Worm (Caenorhabditis elegans) whole organism, young adult: ENCODE measurements around the gene memo-1.
A peak's percentile ranks its signal among the peaks of the same experiment; 100 is the strongest.

ENCODE experiments used
- B0261.1 ChIP-seq: sonication (generic microtip); optimal IDR thresholded peaks from 2 replicates; lab custom pipeline; 2016; ENCODE audit warnings: mild to moderate bottlenecking, missing genetic modification characterization, moderate library complexity, missing compliant biosample characterization
- D2030.7 ChIP-seq: fragments of 200-800 bp; sonication (Bioruptor generic); IDR thresholded peaks from 2 replicates; pipeline ENCODE4 v1.3.6; 2022; ENCODE audit warnings: missing genetic modification reagents, missing genetic modification characterization, missing compliant biosample characterization
- F23B12.7 ChIP-seq: sonication (generic microtip); optimal IDR thresholded peaks from 2 replicates; lab custom pipeline; 2017; ENCODE audit warnings: missing genetic modification characterization, mild to moderate bottlenecking, missing compliant biosample characterization, antibody characterized with exemption, moderate library complexity; ENCODE audit not compliant: insufficient read depth
- F33H1.4 ChIP-seq: fragments of 200-800 bp; sonication (Bioruptor generic); IDR thresholded peaks from 2 replicates; pipeline ENCODE4 v1.3.6; 2022; ENCODE audit warnings: missing genetic modification reagents, missing genetic modification characterization, missing compliant biosample characterization
- F39B2.1 ChIP-seq: fragments of 200-800 bp; sonication (Bioruptor generic); IDR thresholded peaks from 2 replicates; pipeline ENCODE4 v1.3.6; 2022; ENCODE audit warnings: missing genetic modification reagents, missing genetic modification characterization, missing compliant biosample characterization
- F55B11.4 ChIP-seq: sonication (generic microtip); optimal IDR thresholded peaks from 2 replicates; lab custom pipeline; 2016; ENCODE audit warnings: missing compliant biosample characterization, missing genetic modification characterization, borderline replicate concordance; ENCODE audit not compliant: insufficient read depth
- Y53G8AR.9 ChIP-seq: fragments of 200-800 bp; sonication (Bioruptor generic); conservative IDR thresholded peaks from 2 replicates; pipeline ENCODE4 v1.3.6; 2022; ENCODE audit warnings: missing genetic modification reagents, missing genetic modification characterization, missing compliant biosample characterization
- Y56A3A.18 ChIP-seq: fragments of 200-800 bp; sonication (Bioruptor generic); IDR thresholded peaks from 2 replicates; pipeline ENCODE4 v1.3.6; 2022; ENCODE audit warnings: missing genetic modification reagents, missing genetic modification characterization, missing compliant biosample characterization
- Y67H2A.10 ChIP-seq: fragments of 200-800 bp; sonication (Bioruptor generic); conservative IDR thresholded peaks from 2 replicates; pipeline ENCODE4 v1.3.6; 2022; ENCODE audit warnings: missing genetic modification reagents, missing genetic modification characterization, missing compliant biosample characterization
- Y79H2A.3 ChIP-seq: fragments of 200-800 bp; sonication (Bioruptor generic); conservative IDR thresholded peaks from 2 replicates; pipeline ENCODE4 v1.3.6; 2022; ENCODE audit warnings: missing genetic modification reagents, missing genetic modification characterization, missing compliant biosample characterization
- Y95B8A.8 ChIP-seq: fragments of 200-800 bp; sonication (Bioruptor generic); IDR thresholded peaks from 2 replicates; pipeline ENCODE4 v1.3.6; 2022; ENCODE audit warnings: missing genetic modification reagents, missing genetic modification characterization, missing compliant biosample characterization
- aptf-2 ChIP-seq: fragments of 200-800 bp; sonication (Bioruptor generic); conservative IDR thresholded peaks from 2 replicates; pipeline ENCODE4 v1.3.6; 2022; ENCODE audit warnings: missing genetic modification reagents, missing genetic modification characterization, missing compliant biosample characterization
- aptf-3 ChIP-seq: fragments of 200-800 bp; sonication (Bioruptor generic); IDR thresholded peaks from 2 replicates; pipeline ENCODE4 v1.3.6; 2022; ENCODE audit warnings: missing genetic modification characterization, missing compliant biosample characterization
- atf-7 ChIP-seq: sonication (generic microtip); optimal IDR thresholded peaks from 2 replicates; lab custom pipeline; 2017; ENCODE audit warnings: mild to moderate bottlenecking, missing genetic modification characterization, missing compliant biosample characterization
- attf-5 ChIP-seq: fragments of 200-800 bp; sonication (Bioruptor generic); optimal IDR thresholded peaks from 2 replicates; lab custom pipeline; 2018; ENCODE audit warnings: mild to moderate bottlenecking, missing genetic modification characterization, missing compliant biosample characterization
- cebp-2 ChIP-seq: fragments of 200-800 bp; sonication (Bioruptor generic); IDR thresholded peaks from 2 replicates; pipeline ENCODE4 v1.3.6; 2022; ENCODE audit warnings: missing genetic modification characterization, missing compliant biosample characterization
- dpff-1 ChIP-seq: sonication (generic microtip); optimal IDR thresholded peaks from 2 replicates; lab custom pipeline; 2017; ENCODE audit warnings: mild to moderate bottlenecking, missing genetic modification characterization, missing compliant biosample characterization
- ets-4 ChIP-seq: fragments of 200-800 bp; sonication (Bioruptor generic); optimal IDR thresholded peaks from 2 replicates; lab custom pipeline; 2018; ENCODE audit warnings: mild to moderate bottlenecking, missing genetic modification characterization, missing compliant biosample characterization
- fkh-3 ChIP-seq: sonication (generic microtip); optimal IDR thresholded peaks from 2 replicates; lab custom pipeline; 2016; ENCODE audit warnings: mild to moderate bottlenecking, missing genetic modification characterization, missing compliant biosample characterization
- hmg-1.2 ChIP-seq: fragments of 200-800 bp; sonication (Bioruptor generic); IDR thresholded peaks from 2 replicates; pipeline ENCODE4 v1.3.6; 2022; ENCODE audit warnings: missing genetic modification reagents, missing genetic modification characterization, missing compliant biosample characterization
- hrde-1 ChIP-seq: sonication (generic microtip); optimal IDR thresholded peaks from 2 replicates; lab custom pipeline; 2016; ENCODE audit warnings: missing genetic modification characterization, mild to moderate bottlenecking, missing compliant biosample characterization, moderate library complexity, missing genotype, missing genetic modification reagents, borderline replicate concordance
- hsf-1 ChIP-seq: fragments of 200-800 bp; sonication (Bioruptor generic); IDR thresholded peaks from 2 replicates; pipeline ENCODE4 v1.3.6; 2022; ENCODE audit warnings: missing genetic modification reagents, missing genetic modification characterization, missing compliant biosample characterization
- let-607 ChIP-seq, 2 experiments: fragments of 200-800 bp in 1 of 2; sonication (Bioruptor generic) in 1 of 2; sonication (generic microtip) in 1 of 2; optimal IDR thresholded peaks; 2 replicates each; lab custom pipeline; 2016 to 2018; ENCODE audit warnings: mild to moderate bottlenecking in 2 of 2, missing compliant biosample characterization in 2 of 2, missing genetic modification characterization in 2 of 2, moderate library complexity in 2 of 2, missing genotype in 1 of 2
- lin-54 ChIP-seq: fragments of 200-800 bp; sonication (Bioruptor generic); optimal IDR thresholded peaks from 2 replicates; lab custom pipeline; 2018; ENCODE audit warnings: mild to moderate bottlenecking, missing genetic modification characterization, missing compliant biosample characterization
- lsl-1 ChIP-seq: fragments of 200-800 bp; sonication (Bioruptor generic); optimal IDR thresholded peaks from 2 replicates; lab custom pipeline; 2018; ENCODE audit warnings: mild to moderate bottlenecking, missing genetic modification characterization, moderate library complexity, missing compliant biosample characterization
- madf-6 ChIP-seq: fragments of 200-800 bp; sonication (Bioruptor generic); IDR thresholded peaks from 2 replicates; pipeline ENCODE4 v1.3.6; 2022; ENCODE audit warnings: missing genetic modification reagents, missing genetic modification characterization, missing compliant biosample characterization
- madf-8 ChIP-seq: fragments of 200-800 bp; sonication (Bioruptor generic); conservative IDR thresholded peaks from 2 replicates; pipeline ENCODE4 v1.3.6; 2022; ENCODE audit warnings: missing genetic modification reagents, missing genetic modification characterization, missing compliant biosample characterization
- mcd-1 ChIP-seq: fragments of 200-800 bp; sonication (Bioruptor generic); IDR thresholded peaks from 2 replicates; pipeline ENCODE4 v1.3.6; 2022; ENCODE audit warnings: missing genetic modification reagents, missing genetic modification characterization, missing compliant biosample characterization
- mxl-1 ChIP-seq: sonication (generic microtip); optimal IDR thresholded peaks from 2 replicates; lab custom pipeline; 2016; ENCODE audit warnings: missing genetic modification characterization, missing compliant biosample characterization
- nfya-1 ChIP-seq: sonication (generic microtip); optimal IDR thresholded peaks from 2 replicates; lab custom pipeline; 2017; ENCODE audit warnings: antibody characterized with exemption, missing compliant biosample characterization, missing genetic modification characterization, borderline replicate concordance; ENCODE audit not compliant: insufficient read depth
- nhr-179 ChIP-seq: sonication (generic microtip); optimal IDR thresholded peaks from 2 replicates; lab custom pipeline; 2016; ENCODE audit warnings: mild to moderate bottlenecking, missing genetic modification characterization, missing compliant biosample characterization
- nhr-27 ChIP-seq: fragments of 200-800 bp; sonication (Bioruptor generic); optimal IDR thresholded peaks from 2 replicates; lab custom pipeline; 2018; ENCODE audit warnings: mild to moderate bottlenecking, missing genetic modification characterization, moderate library complexity, missing compliant biosample characterization
- rcor-1 ChIP-seq: fragments of 200-800 bp; sonication (Bioruptor generic); IDR thresholded peaks from 2 replicates; pipeline ENCODE4 v1.3.6; 2022; ENCODE audit warnings: missing genetic modification reagents, missing genetic modification characterization, missing compliant biosample characterization
- rec-8 ChIP-seq, 2 experiments: sonication (generic microtip); optimal IDR thresholded peaks; 2 replicates each; lab custom pipeline; 2016; ENCODE audit warnings: mild to moderate bottlenecking in 2 of 2, missing genetic modification characterization in 2 of 2, missing genetic modification reagents in 2 of 2, missing genotype in 2 of 2, missing biosample characterization in 1 of 2, missing compliant biosample characterization in 1 of 2, moderate library complexity in 1 of 2
- sea-2 ChIP-seq: fragments of 200-800 bp; sonication (Bioruptor generic); IDR thresholded peaks from 2 replicates; pipeline ENCODE4 v1.3.6; 2022; ENCODE audit warnings: missing genetic modification characterization, missing compliant biosample characterization
- tbp1 ChIP-seq: fragments of 200-800 bp; sonication (Bioruptor generic); optimal IDR thresholded peaks from 2 replicates; lab custom pipeline; 2018; ENCODE audit warnings: mild to moderate bottlenecking, missing genetic modification characterization, missing compliant biosample characterization
- unc-130 ChIP-seq: sonication (generic microtip); optimal IDR thresholded peaks from 2 replicates; lab custom pipeline; 2016; ENCODE audit warnings: missing genetic modification reagents, missing genetic modification characterization, missing compliant biosample characterization
- xnd-1 ChIP-seq: sonication (generic microtip); optimal IDR thresholded peaks from 2 replicates; lab custom pipeline; 2016; ENCODE audit warnings: missing genotype, missing genetic modification reagents, missing genetic modification characterization, missing compliant biosample characterization
- zim-3 ChIP-seq: sonication (generic microtip); optimal IDR thresholded peaks from 2 replicates; lab custom pipeline; 2017; ENCODE audit warnings: mild to moderate bottlenecking, missing genetic modification characterization, moderate library complexity, missing compliant biosample characterization
- ztf-25 ChIP-seq: fragments of 200-800 bp; sonication (Bioruptor generic); IDR thresholded peaks from 2 replicates; pipeline ENCODE4 v1.3.6; 2022; ENCODE audit warnings: missing genetic modification reagents, missing genetic modification characterization, missing compliant biosample characterization

The memo-1 gene

ce11 chrV:7884441-7884840, 37.5 kb upstream of the memo-1 start:
- TF ChIP-seq nhr-27 (tag; lab: Kevin White, UChicago), result no peak

ce11 chrV:7878411-7878964, 31.5 kb upstream of the memo-1 start, which contains the start of gene F40A3.2:
Gene F40A3.2 (plus strand): TSS chrV:7878914.
- TF ChIP-seq rec-8 (tag; optimal IDR thresholded peaks at IDR 0.05; lab: Kevin White, UChicago) (no peak), hrde-1 (tag; lab: Kevin White, UChicago) (no peak), mxl-1 (no peak), ztf-25 (GFP tag; lab: Robert Waterston, UW) (no peak), hsf-1 (GFP tag; lab: Robert Waterston, UW) (peak; percentile 41; the same call in 1 of the 2 replicates), Y67H2A.10 (GFP tag; lab: Robert Waterston, UW) (no peak)

- peak; percentile 81 for TF ChIP-seq hsf-1 (GFP tag; lab: Robert Waterston, UW)
- no peak for TF ChIP-seq nhr-27 (tag; lab: Kevin White, UChicago)
- no peak for TF ChIP-seq let-607 (tag; optimal IDR thresholded peaks at IDR 0.05; lab: Kevin White, UChicago)
- no peak for TF ChIP-seq mcd-1 (GFP tag; lab: Robert Waterston, UW)
- TF ChIP-seq D2030.7 (GFP tag; lab: Robert Waterston, UW), result peak; percentile 31; the same call in 1 of the 2 replicates
- no peak; the same call in 1 of the 2 replicates for TF ChIP-seq hmg-1.2
- TF ChIP-seq F33H1.4, result peak; percentile 85
- TF ChIP-seq atf-7 (tag; lab: Kevin White, UChicago), result no peak
- no peak for TF ChIP-seq ets-4 (GFP tag; lab: Kevin White, UChicago)
- TF ChIP-seq unc-130, result no peak
- TF ChIP-seq madf-8 (GFP tag; lab: Robert Waterston, UW), result peak; percentile 62
- TF ChIP-seq nhr-179 (tag; lab: Kevin White, UChicago), result no peak
- TF ChIP-seq aptf-3 (GFP tag; lab: Robert Waterston, UW), result no peak
- TF ChIP-seq Y56A3A.18 (GFP tag; lab: Robert Waterston, UW), result no peak
- TF ChIP-seq Y79H2A.3, result no peak
- TF ChIP-seq rcor-1 (GFP tag; lab: Robert Waterston, UW), result no peak
- no peak for TF ChIP-seq F23B12.7 (tag; lab: Kevin White, UChicago)
- peak; percentile 80 for TF ChIP-seq xnd-1 (tag; lab: Kevin White, UChicago)
- peak; percentile 85 for TF ChIP-seq lsl-1 (GFP tag; lab: Kevin White, UChicago)
- TF ChIP-seq nfya-1 (tag; lab: Kevin White, UChicago), result no peak
- no peak for TF ChIP-seq fkh-3
- no peak for TF ChIP-seq sea-2
- TF ChIP-seq lin-54, result no peak
- TF ChIP-seq cebp-2 (GFP tag; lab: Robert Waterston, UW), result no peak
- no peak for TF ChIP-seq zim-3
- TF ChIP-seq F39B2.1 (GFP tag; lab: Robert Waterston, UW), result no peak
- no peak for TF ChIP-seq tbp1 (GFP tag; lab: Kevin White, UChicago)
- TF ChIP-seq Y53G8AR.9, result no peak
- no peak for TF ChIP-seq B0261.1
- TF ChIP-seq dpff-1 (tag; lab: Kevin White, UChicago), result no peak
- TF ChIP-seq aptf-2 (GFP tag; lab: Robert Waterston, UW), result no peak
- TF ChIP-seq F55B11.4, result no peak
- TF ChIP-seq Y95B8A.8, result no peak
- TF ChIP-seq attf-5 (GFP tag; lab: Kevin White, UChicago), result no peak
- peak; percentile 80 for TF ChIP-seq madf-6 (GFP tag; lab: Robert Waterston, UW)
Observed at ce11 chrV:7876881-7877475, 30.0 kb upstream of the memo-1 start, which contains the start of gene F40A3.3. Gene F40A3.3 (plus strand): TSS chrV:7877444.
